Worm (Caenorhabditis elegans): Measurements from ENCODE around the gene T28D9.11.

The T28D9.11 gene

ce11 chrII:6531940-6532339, 40.1 kb upstream of the T28D9.11 start, which contains the start of gene abcx-1:
abcx-1 (plus strand) TSS chrII:6532163.
- no peak for TF ChIP-seq ztf-11 (tag; optimal IDR thresholded peaks at IDR 0.05)
- no peak for TF ChIP-seq ces-1 (GFP tag; optimal IDR thresholded peaks at IDR 0.05)
- TF ChIP-seq lsy-2 (tag; optimal IDR thresholded peaks at IDR 0.05), result no peak
- no peak for TF ChIP-seq mls-2 (tag; optimal IDR thresholded peaks at IDR 0.05)
- no peak for TF ChIP-seq pha-4 (tag; optimal IDR thresholded peaks at IDR 0.05)
- no peak for TF ChIP-seq mep-1 (tag; optimal IDR thresholded peaks at IDR 0.05)
- no peak for TF ChIP-seq tbx-8 (GFP tag; optimal IDR thresholded peaks at IDR 0.05)
- TF ChIP-seq lin-32 (GFP tag; optimal IDR thresholded peaks at IDR 0.05), result no peak
- no peak for TF ChIP-seq bed-3 (GFP tag; optimal IDR thresholded peaks at IDR 0.05)
- no peak for TF ChIP-seq nhr-12 (tag; optimal IDR thresholded peaks at IDR 0.05)
- no peak for TF ChIP-seq cnd-1 (tag; optimal IDR thresholded peaks at IDR 0.05)
- TF ChIP-seq drap-1 (GFP tag; optimal IDR thresholded peaks at IDR 0.05), result no peak
- TF ChIP-seq sem-2 (GFP tag; optimal IDR thresholded peaks at IDR 0.05), result no peak
- TF ChIP-seq lin-13 (tag; optimal IDR thresholded peaks at IDR 0.05), result no peak
- TF ChIP-seq nhr-76 (tag; optimal IDR thresholded peaks at IDR 0.05), result no peak

- TF ChIP-seq nhr-28 (tag; optimal IDR thresholded peaks at IDR 0.05) (no peak), ztf-11 (tag; optimal IDR thresholded peaks at IDR 0.05) (no peak), sptf-1 (tag; optimal IDR thresholded peaks at IDR 0.05) (no peak), elt-3 (tag; optimal IDR thresholded peaks at IDR 0.05) (no peak), zip-8 (tag; optimal IDR thresholded peaks at IDR 0.05) (no peak), hlh-1 (tag; optimal IDR thresholded peaks at IDR 0.05) (no peak), nhr-12 (tag; optimal IDR thresholded peaks at IDR 0.05) (no peak), unc-120 (tag; optimal IDR thresholded peaks at IDR 0.05; ENCODE audit: poor library complexity, severe bottlenecking) (no peak), ces-1 (GFP tag; optimal IDR thresholded peaks at IDR 0.05) (no peak), unc-62 (GFP tag; optimal IDR thresholded peaks at IDR 0.05) (no peak), ceh-83 (GFP tag; optimal IDR thresholded peaks at IDR 0.05) (no peak), mab-5 (tag; optimal IDR thresholded peaks at IDR 0.05) (no peak)
These were observed 39.7 kb upstream of the T28D9.11 start, which contains the start of gene abch-1 for ce11 chrII:6531527-6531926. abch-1 (minus strand) TSS chrII:6531627.

ce11 chrII:6528629-6529028, 36.8 kb upstream of the T28D9.11 start, which contains the start of gene C56E6.4:
C56E6.4 (minus strand) TSS chrII:6528729.
- TF ChIP-seq nhr-237 (tag; optimal IDR thresholded peaks at IDR 0.05), result no peak
- no peak for TF ChIP-seq drap-1 (GFP tag; optimal IDR thresholded peaks at IDR 0.05)
- TF ChIP-seq unc-39 (tag; optimal IDR thresholded peaks at IDR 0.05), result no peak
- no peak for TF ChIP-seq elt-3 (tag; optimal IDR thresholded peaks at IDR 0.05)
- no peak for TF ChIP-seq lsy-2 (tag; optimal IDR thresholded peaks at IDR 0.05)
- TF ChIP-seq sptf-1 (tag; optimal IDR thresholded peaks at IDR 0.05), result no peak
- TF ChIP-seq pha-4 (tag; optimal IDR thresholded peaks at IDR 0.05), result no peak
- no peak for TF ChIP-seq nhr-76 (tag; optimal IDR thresholded peaks at IDR 0.05)
- TF ChIP-seq lin-32 (GFP tag; optimal IDR thresholded peaks at IDR 0.05), result no peak
- no peak for TF ChIP-seq bed-3 (GFP tag; optimal IDR thresholded peaks at IDR 0.05)
- TF ChIP-seq mab-5 (tag; optimal IDR thresholded peaks at IDR 0.05), result no peak

ce11 chrII:6526136-6526684, 34.4 kb upstream of the T28D9.11 start:
- TF ChIP-seq lin-32 (GFP tag; optimal IDR thresholded peaks at IDR 0.05), result no peak
- TF ChIP-seq snpc-4 (tag; optimal IDR thresholded peaks at IDR 0.05), result no peak
- TF ChIP-seq pha-4 (tag; optimal IDR thresholded peaks at IDR 0.05), result no peak
- TF ChIP-seq ces-1 (GFP tag; optimal IDR thresholded peaks at IDR 0.05), result no peak
- no peak for TF ChIP-seq lsy-2 (tag; optimal IDR thresholded peaks at IDR 0.05)
- TF ChIP-seq nhr-12 (tag; optimal IDR thresholded peaks at IDR 0.05), result no peak
- no peak for TF ChIP-seq nhr-237 (tag; optimal IDR thresholded peaks at IDR 0.05)
- TF ChIP-seq unc-39 (tag; optimal IDR thresholded peaks at IDR 0.05), result no peak
- TF ChIP-seq mls-2 (tag; optimal IDR thresholded peaks at IDR 0.05), result no peak
- no peak for TF ChIP-seq ceh-39 (tag; optimal IDR thresholded peaks at IDR 0.05)
- TF ChIP-seq drap-1 (GFP tag; optimal IDR thresholded peaks at IDR 0.05), result no peak
- no peak for TF ChIP-seq elt-3 (tag; optimal IDR thresholded peaks at IDR 0.05)

- no peak for TF ChIP-seq nhr-76 (tag; optimal IDR thresholded peaks at IDR 0.05)
- peak; percentile 81 for TF ChIP-seq elt-1 (tag; optimal IDR thresholded peaks at IDR 0.05; ENCODE audit: borderline replicate concordance, insufficient read depth)
- no peak for TF ChIP-seq mls-2 (tag; optimal IDR thresholded peaks at IDR 0.05)
- TF ChIP-seq hlh-1 (tag; optimal IDR thresholded peaks at IDR 0.05), result no peak
These were observed 32.7 kb upstream of the T28D9.11 start, which contains the start of gene C56E6.2 for ce11 chrII:6524501-6524977. C56E6.2 (plus strand) TSS chrII:6524927.

Data from whole organism, mixed stage, embryonic.